Worm (Caenorhabditis elegans) whole organism, young adult: ENCODE measurements around the gene F59A7.2.

Experiments used
- bed-2 ChIP-seq: fragments of 200-800 bp; sonication (Bioruptor generic); IDR thresholded peaks from 2 replicates; pipeline ENCODE4 v1.3.6; 2022; ENCODE audit warnings: missing genetic modification reagents, missing genetic modification characterization, missing compliant biosample characterization
- mel-28 ChIP-seq: sonication (generic microtip); optimal IDR thresholded peaks from 2 replicates; lab custom pipeline; 2016; ENCODE audit warnings: borderline replicate concordance, mild to moderate bottlenecking, missing genetic modification characterization, missing compliant biosample characterization
- nhr-179 ChIP-seq: sonication (generic microtip); optimal IDR thresholded peaks from 2 replicates; lab custom pipeline; 2016; ENCODE audit warnings: mild to moderate bottlenecking, missing genetic modification characterization, missing compliant biosample characterization

- no peak for TF ChIP-seq bed-2 (GFP tag; lab: Robert Waterston, UW)
- TF ChIP-seq nhr-179 (tag; lab: Kevin White, UChicago), result no peak
- no peak for TF ChIP-seq mel-28 (tag; lab: Kevin White, UChicago)
These were observed 19.2 kb upstream of the F59A7.2 start, which contains the start of gene srab-23 for ce11 chrV:2035545-2035944.
